Worm (Caenorhabditis elegans) whole organism, late embryonic: Measurements from ENCODE around the gene srh-89.

Experiments used
- sdc-2 ChIP-seq: sonication (generic microtip); optimal IDR thresholded peaks from 2 replicates; lab custom pipeline; 2016; ENCODE audit warnings: missing genotype, missing genetic modification characterization, missing compliant biosample characterization
- sox-2 ChIP-seq: fragments of 200-800 bp; sonication (Bioruptor generic); IDR thresholded peaks from 2 replicates; pipeline ENCODE4 v1.3.6; 2022; ENCODE audit warnings: missing genetic modification reagents, missing genetic modification characterization, missing compliant biosample characterization

DNA sequence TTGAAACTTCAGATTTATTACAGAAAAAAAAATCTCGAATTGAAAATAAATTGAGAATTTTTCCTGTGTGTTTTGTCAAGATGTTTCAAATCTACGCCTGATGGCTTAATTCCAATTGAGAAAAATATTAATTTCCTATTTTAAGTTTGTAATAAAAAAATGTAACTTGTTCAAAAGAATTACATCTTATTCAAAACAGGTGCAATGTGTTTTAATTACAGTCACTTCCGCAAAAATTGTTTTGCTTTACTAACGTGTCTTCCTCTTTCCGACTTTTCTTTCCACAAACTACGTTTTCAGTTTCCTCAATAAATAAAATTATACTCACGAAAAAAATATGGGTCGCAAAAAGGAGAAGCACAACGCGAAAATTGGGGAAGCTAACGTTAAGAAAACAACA, 26.6 kb downstream of the srh-89 start, which contains the start of gene F25E5.16:
- TF ChIP-seq sox-2 (GFP tag; lab: Robert Waterston, UW) (no peak), sdc-2 (tag; lab: Kevin White, UChicago) (no peak)
